Fruit fly (Drosophila melanogaster): Measurements from ENCODE around the gene CG2691.

The CG2691 gene

DNA sequence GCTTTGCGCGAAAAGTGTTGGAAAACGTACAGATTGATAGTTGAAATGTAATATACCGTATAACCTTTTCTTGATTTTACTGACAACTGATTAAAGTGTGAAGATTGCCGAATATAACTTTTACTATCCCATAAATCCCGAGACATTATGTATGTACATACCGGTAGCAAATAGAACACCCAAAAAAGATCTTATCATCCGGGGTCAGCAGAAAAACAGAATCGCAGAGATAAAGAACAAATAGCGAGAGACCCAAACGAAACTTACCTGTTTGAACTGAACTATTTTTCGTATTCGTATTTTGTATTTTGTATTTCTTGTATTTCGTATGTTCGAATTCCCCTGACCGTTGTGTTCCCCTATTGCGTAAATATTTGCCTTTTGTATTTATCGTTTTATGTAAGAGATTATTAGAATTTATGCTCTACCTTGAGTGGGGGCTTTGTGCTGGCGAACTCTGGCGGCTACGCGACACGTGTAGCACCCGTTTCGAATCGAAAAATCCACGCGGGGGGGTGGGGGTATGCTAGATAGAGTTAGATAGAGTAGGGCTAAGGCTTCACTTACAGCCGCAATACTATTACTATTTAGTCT is 9.2 kb upstream of the CG2691 start:
- no peak for TF ChIP-seq CG34367 (tag; optimal IDR thresholded peaks at IDR 0.05)
- no peak for TF ChIP-seq EcR (GFP tag; optimal IDR thresholded peaks at IDR 0.05)
- no peak for TF ChIP-seq Pif1B (GFP tag; optimal IDR thresholded peaks at IDR 0.05)
- TF ChIP-seq Pif1A (GFP tag; optimal IDR thresholded peaks at IDR 0.05) = no peak
- no peak for TF ChIP-seq CG8159 (tag; optimal IDR thresholded peaks at IDR 0.05)

DNA sequence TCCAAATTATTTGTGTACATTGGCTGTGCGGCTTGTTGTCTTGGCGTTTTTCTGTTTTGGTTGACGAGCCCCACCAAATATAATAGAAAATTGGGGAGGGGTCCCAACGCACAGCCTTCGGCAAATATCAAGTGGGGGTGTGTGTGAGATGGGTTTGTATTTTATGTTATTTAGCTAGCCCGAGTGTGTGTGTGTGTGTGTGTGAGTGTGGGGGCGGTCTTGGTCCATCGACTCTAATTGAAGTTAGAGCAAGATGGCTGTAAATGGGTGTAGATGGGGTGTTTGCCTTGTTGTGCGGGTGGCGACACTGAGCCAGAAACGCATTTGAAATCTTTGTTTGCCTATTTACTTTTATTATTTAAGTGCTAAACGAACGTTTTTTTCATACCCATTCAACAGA is 8.4 kb upstream of the CG2691 start:
- TF ChIP-seq gl (tag; optimal IDR thresholded peaks at IDR 0.05) = no peak
- TF ChIP-seq CG10348 (GFP tag; IDR thresholded peaks at IDR 0.05) = no peak
- no peak for TF ChIP-seq EcR (GFP tag; optimal IDR thresholded peaks at IDR 0.05)

DNA sequence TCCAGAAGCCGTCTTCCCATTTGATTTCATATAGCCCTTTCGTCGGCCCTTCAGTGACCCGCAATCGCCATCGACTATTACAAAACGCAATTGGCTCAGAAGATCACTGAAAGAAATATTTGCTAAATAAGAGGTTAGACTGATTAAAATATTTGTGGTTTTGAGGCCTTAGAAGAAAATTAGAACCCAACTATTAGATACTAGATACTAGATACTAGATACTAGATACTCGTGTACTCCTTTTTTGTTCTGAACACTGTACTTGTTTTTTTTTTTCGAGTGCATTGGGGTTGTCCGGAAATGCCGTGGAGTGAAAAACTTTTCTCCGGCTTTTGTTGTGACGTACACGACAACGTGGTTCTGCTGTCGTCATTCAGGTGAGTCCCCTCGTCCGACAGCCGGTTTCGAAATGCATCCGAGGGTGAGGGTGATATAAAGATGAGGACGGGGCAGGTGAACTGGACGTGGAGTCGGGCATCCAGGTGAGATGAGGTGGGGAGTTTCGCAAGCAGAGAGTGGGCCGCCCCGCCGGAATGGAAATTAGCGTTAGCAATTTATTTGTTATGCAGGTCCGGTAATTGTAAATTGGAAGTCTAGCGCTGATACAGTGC is 6.2 kb upstream of the CG2691 start:
- TF ChIP-seq Ets98B (GFP tag; IDR thresholded peaks at IDR 0.05) = no peak
- TF ChIP-seq Snoo (tag; optimal IDR thresholded peaks at IDR 0.05) = peak; percentile 20
- no peak for TF ChIP-seq EcR (GFP tag; optimal IDR thresholded peaks at IDR 0.05)
- TF ChIP-seq D1 (tag; optimal IDR thresholded peaks at IDR 0.05) = no peak
- TF ChIP-seq CG8159 (tag; optimal IDR thresholded peaks at IDR 0.05) = no peak
- no peak for TF ChIP-seq Pif1A (GFP tag; optimal IDR thresholded peaks at IDR 0.05)
- TF ChIP-seq fd96Ca (GFP tag; IDR thresholded peaks at IDR 0.05) = no peak
- TF ChIP-seq CG4496 (GFP tag; IDR thresholded peaks at IDR 0.05) = 0 out of 3 replicates have a peak, but pooled peaks have one; percentile 36
- 0 out of 2 replicates have a peak, but pooled peaks have one; percentile 38 for TF ChIP-seq CG12605 (GFP tag; IDR thresholded peaks at IDR 0.05)
- peak; percentile 18 for TF ChIP-seq CG14655 (GFP tag; optimal IDR thresholded peaks at IDR 0.05)
- TF ChIP-seq CG10348 (GFP tag; IDR thresholded peaks at IDR 0.05) = no peak
- no peak for TF ChIP-seq CG17806 (tag; optimal IDR thresholded peaks at IDR 0.05)
- TF ChIP-seq CG8301 (tag; optimal IDR thresholded peaks at IDR 0.05) = peak; percentile 29
- no peak for TF ChIP-seq rn (GFP tag; IDR thresholded peaks at IDR 0.05)
- TF ChIP-seq CG13204 (GFP tag; optimal IDR thresholded peaks at IDR 0.05) = no peak
- peak; percentile 47; the same call in 1 of the 2 replicates for TF ChIP-seq CG32121 (GFP tag; IDR thresholded peaks at IDR 0.05)
- peak; percentile 6 for TF ChIP-seq CG9948 (tag; optimal IDR thresholded peaks at IDR 0.05)
- no peak for TF ChIP-seq CG34367 (tag; optimal IDR thresholded peaks at IDR 0.05)
- TF ChIP-seq gl (tag; optimal IDR thresholded peaks at IDR 0.05) = no peak
- no peak for TF ChIP-seq CG15710 (tag; optimal IDR thresholded peaks at IDR 0.05)
- TF ChIP-seq Pif1B (GFP tag; optimal IDR thresholded peaks at IDR 0.05) = no peak

dm6 chrX:13629414-13629813 is 5.2 kb upstream of the CG2691 start:
- TF ChIP-seq Snoo (tag; optimal IDR thresholded peaks at IDR 0.05) = no peak
- no peak for TF ChIP-seq CG13204 (GFP tag; optimal IDR thresholded peaks at IDR 0.05)
- TF ChIP-seq CG8301 (tag; optimal IDR thresholded peaks at IDR 0.05) = no peak
- no peak for TF ChIP-seq Pif1A (GFP tag; optimal IDR thresholded peaks at IDR 0.05)
- TF ChIP-seq CG10348 (GFP tag; IDR thresholded peaks at IDR 0.05) = no peak
- TF ChIP-seq CG15710 (tag; optimal IDR thresholded peaks at IDR 0.05) = no peak
- TF ChIP-seq Ets98B (GFP tag; IDR thresholded peaks at IDR 0.05) = no peak
- no peak for TF ChIP-seq D1 (tag; optimal IDR thresholded peaks at IDR 0.05)

- TF ChIP-seq CG32121 (GFP tag; IDR thresholded peaks at IDR 0.05) (no peak), EcR (GFP tag; optimal IDR thresholded peaks at IDR 0.05) (no peak), Pif1A (GFP tag; optimal IDR thresholded peaks at IDR 0.05) (no peak), CG17806 (tag; optimal IDR thresholded peaks at IDR 0.05) (no peak), CG34367 (tag; optimal IDR thresholded peaks at IDR 0.05) (no peak), CG12605 (GFP tag; IDR thresholded peaks at IDR 0.05) (no peak), CG8301 (tag; optimal IDR thresholded peaks at IDR 0.05) (no peak), CG15710 (tag; optimal IDR thresholded peaks at IDR 0.05) (no peak), rn (GFP tag; IDR thresholded peaks at IDR 0.05) (no peak), fd96Ca (GFP tag; IDR thresholded peaks at IDR 0.05) (no peak), CG10348 (GFP tag; IDR thresholded peaks at IDR 0.05) (no peak), CG8159 (tag; optimal IDR thresholded peaks at IDR 0.05) (no peak), Ets98B (GFP tag; IDR thresholded peaks at IDR 0.05) (no peak), Snoo (tag; optimal IDR thresholded peaks at IDR 0.05) (no peak), D1 (tag; optimal IDR thresholded peaks at IDR 0.05) (no peak)
Observed at dm6 chrX:13627855-13628254, 3.6 kb upstream of the CG2691 start.

dm6 chrX:13626579-13626894 is 2.3 kb upstream of the CG2691 start:
- TF ChIP-seq CG17806 (tag; optimal IDR thresholded peaks at IDR 0.05) = no peak
- TF ChIP-seq CG15710 (tag; optimal IDR thresholded peaks at IDR 0.05) = peak; percentile 25
- TF ChIP-seq D1 (tag; optimal IDR thresholded peaks at IDR 0.05) = no peak
- TF ChIP-seq CG10348 (GFP tag; IDR thresholded peaks at IDR 0.05) = no peak
- no peak for TF ChIP-seq CG13204 (GFP tag; optimal IDR thresholded peaks at IDR 0.05)
- TF ChIP-seq EcR (GFP tag; optimal IDR thresholded peaks at IDR 0.05) = no peak
- no peak for TF ChIP-seq fd96Ca (GFP tag; IDR thresholded peaks at IDR 0.05)
- TF ChIP-seq CG8301 (tag; optimal IDR thresholded peaks at IDR 0.05) = peak; percentile 35
- peak; percentile 38 for TF ChIP-seq CG9948 (tag; optimal IDR thresholded peaks at IDR 0.05)
- TF ChIP-seq rn (GFP tag; IDR thresholded peaks at IDR 0.05) = no peak
- TF ChIP-seq Snoo (tag; optimal IDR thresholded peaks at IDR 0.05) = no peak
- no peak for TF ChIP-seq Pif1A (GFP tag; optimal IDR thresholded peaks at IDR 0.05)
- peak; percentile 55; the same call in 1 of the 3 replicates for TF ChIP-seq CG4496 (GFP tag; IDR thresholded peaks at IDR 0.05)
- no peak for TF ChIP-seq CG14655 (GFP tag; optimal IDR thresholded peaks at IDR 0.05)
- no peak for TF ChIP-seq gl (tag; optimal IDR thresholded peaks at IDR 0.05)
- TF ChIP-seq CG8159 (tag; optimal IDR thresholded peaks at IDR 0.05) = peak; percentile 45
- TF ChIP-seq CG34367 (tag; optimal IDR thresholded peaks at IDR 0.05) = peak; percentile 4
- no peak for TF ChIP-seq CG32121 (GFP tag; IDR thresholded peaks at IDR 0.05)
- no peak for TF ChIP-seq Ets98B (GFP tag; IDR thresholded peaks at IDR 0.05)
- 0 out of 2 replicates have a peak, but pooled peaks have one; percentile 13 for TF ChIP-seq CG12605 (GFP tag; IDR thresholded peaks at IDR 0.05)
- peak; percentile 6 for TF ChIP-seq Pif1B (GFP tag; optimal IDR thresholded peaks at IDR 0.05)
